Worm (Caenorhabditis elegans): ENCODE data around the gene C36C5.12.

C36C5.12 gene

ce11 chrV:3156786-3157185 is 2.4 kb downstream of the C36C5.12 start, which contains the start of gene exh-1:
Gene exh-1, plus strand, starts transcription at chrV:3157086.
- no peak for TF ChIP-seq aly-2 (tag; optimal IDR thresholded peaks at IDR 0.05)
- TF ChIP-seq unc-62 (GFP tag; optimal IDR thresholded peaks at IDR 0.05): no peak
- TF ChIP-seq peb-1 (tag; optimal IDR thresholded peaks at IDR 0.05): no peak
- TF ChIP-seq nhr-23 (tag; optimal IDR thresholded peaks at IDR 0.05): no peak
- TF ChIP-seq mdl-1 (tag; optimal IDR thresholded peaks at IDR 0.05): no peak
- TF ChIP-seq nhr-21 (tag; optimal IDR thresholded peaks at IDR 0.05): no peak
- TF ChIP-seq ztf-1 (GFP tag; conservative IDR thresholded peaks at IDR 0.05): no peak
- no peak for TF ChIP-seq R02D3.7 (tag; optimal IDR thresholded peaks at IDR 0.05)
- no peak for TF ChIP-seq dmd-4 (tag; optimal IDR thresholded peaks at IDR 0.05)
- no peak for TF ChIP-seq gmeb-1 (tag; optimal IDR thresholded peaks at IDR 0.05)
- no peak for TF ChIP-seq nhr-10 (tag; optimal IDR thresholded peaks at IDR 0.05)
- no peak for TF ChIP-seq nhr-6 (tag; optimal IDR thresholded peaks at IDR 0.05)

- TF ChIP-seq unc-62 (GFP tag; optimal IDR thresholded peaks at IDR 0.05) (no peak), C34F6.9 (tag; optimal IDR thresholded peaks at IDR 0.05) (no peak), nhr-25 (tag; optimal IDR thresholded peaks at IDR 0.05) (no peak), mbf-1 (tag; optimal IDR thresholded peaks at IDR 0.05) (no peak), ztf-11 (tag; optimal IDR thresholded peaks at IDR 0.05) (no peak), peb-1 (tag; optimal IDR thresholded peaks at IDR 0.05) (no peak), blmp-1 (tag; optimal IDR thresholded peaks at IDR 0.05; ENCODE audit: insufficient read depth) (no peak), ZK546.5 (tag; optimal IDR thresholded peaks at IDR 0.05) (no peak), nhr-6 (tag; optimal IDR thresholded peaks at IDR 0.05) (no peak), unc-55 (GFP tag; optimal IDR thresholded peaks at IDR 0.05) (no peak), lin-11 (tag; optimal IDR thresholded peaks at IDR 0.05) (no peak)
These were observed 4.1 kb downstream of the C36C5.12 start, which contains the start of gene srab-7 for ce11 chrV:3155072-3155471. Gene srab-7, minus strand, starts transcription at chrV:3155172.

- TF ChIP-seq snpc-4 (tag; optimal IDR thresholded peaks at IDR 0.05) (no peak), aly-2 (tag; optimal IDR thresholded peaks at IDR 0.05) (no peak), alr-1 (tag; optimal IDR thresholded peaks at IDR 0.05) (no peak), ama-1 (optimal IDR thresholded peaks at IDR 0.05) (no peak), sma-3 (GFP tag; optimal IDR thresholded peaks at IDR 0.05) (no peak), lin-11 (tag; optimal IDR thresholded peaks at IDR 0.05) (no peak), ceh-82 (tag; optimal IDR thresholded peaks at IDR 0.05) (no peak), lsy-2 (tag; optimal IDR thresholded peaks at IDR 0.05) (no peak), nhr-21 (tag; optimal IDR thresholded peaks at IDR 0.05) (no peak), C34F6.9 (tag; optimal IDR thresholded peaks at IDR 0.05) (no peak)
These were observed 7.3 kb downstream of the C36C5.12 start, which contains the start of gene srab-6 for ce11 chrV:3151862-3152261. Gene srab-6, minus strand, starts transcription at chrV:3151962.

ce11 chrV:3149910-3150428 is 9.2 kb downstream of the C36C5.12 start:
- no peak for TF ChIP-seq egl-27 (tag; optimal IDR thresholded peaks at IDR 0.05)
- TF ChIP-seq nhr-11 (tag; optimal IDR thresholded peaks at IDR 0.05): no peak
- TF ChIP-seq nhr-25 (tag; optimal IDR thresholded peaks at IDR 0.05): no peak
- TF ChIP-seq lsy-2 (tag; optimal IDR thresholded peaks at IDR 0.05): no peak
- TF ChIP-seq ama-1 (optimal IDR thresholded peaks at IDR 0.05): no peak
- TF ChIP-seq snpc-4 (tag; optimal IDR thresholded peaks at IDR 0.05): no peak
- TF ChIP-seq mab-5 (tag; optimal IDR thresholded peaks at IDR 0.05): no peak
- TF ChIP-seq ztf-4 (tag; optimal IDR thresholded peaks at IDR 0.05): no peak
- no peak for TF ChIP-seq R02D3.7 (tag; optimal IDR thresholded peaks at IDR 0.05)
- TF ChIP-seq blmp-1 (tag; optimal IDR thresholded peaks at IDR 0.05; ENCODE audit: insufficient read depth): no peak
- TF ChIP-seq sma-3 (GFP tag; optimal IDR thresholded peaks at IDR 0.05): no peak
- TF ChIP-seq sem-4 (tag; optimal IDR thresholded peaks at IDR 0.05): no peak

- no peak for TF ChIP-seq fos-1 (tag; optimal IDR thresholded peaks at IDR 0.05)
- TF ChIP-seq elt-1 (tag; optimal IDR thresholded peaks at IDR 0.05): no peak
- TF ChIP-seq nhr-12 (tag; optimal IDR thresholded peaks at IDR 0.05): no peak
- TF ChIP-seq mdl-1 (tag; optimal IDR thresholded peaks at IDR 0.05): no peak
- no peak for TF ChIP-seq crh-2 (tag; optimal IDR thresholded peaks at IDR 0.05)
- TF ChIP-seq skn-1 (tag; optimal IDR thresholded peaks at IDR 0.05): no peak
These were observed 12.2 kb downstream of the C36C5.12 start, which contains the start of gene srab-11 for ce11 chrV:3146932-3147331. Gene srab-11, minus strand, starts transcription at chrV:3147032.

Data from whole organism, L2 larva.